Fruit fly (Drosophila melanogaster) whole organism, embryonic: ENCODE results near the gene CG13360.

ENCODE experiments used
- Atf6 ChIP-seq: fragments of 200-800 bp; sonication (Bioruptor generic); IDR thresholded peaks from 2 replicates; pipeline ENCODE4 v1.3.6; 2022; ENCODE audit warnings: missing biosample characterization, missing genetic modification characterization
- Bteb2 ChIP-seq: fragments of 200-800 bp; sonication (Bioruptor generic); optimal IDR thresholded peaks from 2 replicates; lab custom pipeline; 2016; ENCODE audit warnings: missing biosample characterization, missing genetic modification characterization
- CG11398 ChIP-seq: fragments of 200-800 bp; sonication (Bioruptor generic); optimal IDR thresholded peaks from 2 replicates; lab custom pipeline; 2016; ENCODE audit warnings: missing biosample characterization, missing genetic modification characterization
- CG12236 ChIP-seq: fragments of 200-800 bp; sonication (Bioruptor generic); optimal IDR thresholded peaks from 2 replicates; lab custom pipeline; 2016; ENCODE audit warnings: missing biosample characterization, missing genetic modification characterization
- CG1233 ChIP-seq: fragments of 200-800 bp; sonication (Bioruptor generic); optimal IDR thresholded peaks from 4 replicates; lab custom pipeline; 2018; ENCODE audit warnings: missing biosample characterization, mild to moderate bottlenecking, missing genetic modification characterization
- CG12744 ChIP-seq: fragments of 200-800 bp; sonication (Bioruptor generic); optimal IDR thresholded peaks from 2 replicates; lab custom pipeline; 2016; ENCODE audit warnings: missing biosample characterization, missing genetic modification characterization
- CG14441 ChIP-seq: fragments of 200-800 bp; sonication (Bioruptor generic); IDR thresholded peaks from 2 replicates; pipeline ENCODE4 v1.3.6; 2022; ENCODE audit warnings: missing biosample characterization, missing genetic modification characterization
- CG1603 ChIP-seq: fragments of 200-800 bp; sonication (Bioruptor generic); optimal IDR thresholded peaks from 2 replicates; lab custom pipeline; 2019; ENCODE audit warnings: missing biosample characterization, mild to moderate bottlenecking, missing genetic modification characterization, moderate library complexity
- CG16813 ChIP-seq: fragments of 200-800 bp; sonication (Bioruptor generic); IDR thresholded peaks from 3 replicates; pipeline ENCODE4 v1.3.6; 2022; ENCODE audit warnings: missing biosample characterization, missing genetic modification characterization; ENCODE audit not compliant: partially characterized antibody
- CG17328 ChIP-seq: fragments of 200-800 bp; sonication (Bioruptor generic); IDR thresholded peaks from 2 replicates; pipeline ENCODE4 v1.3.6; 2022; ENCODE audit warnings: missing biosample characterization, missing genetic modification characterization
- CG17385 ChIP-seq: fragments of 200-800 bp; sonication (Bioruptor generic); optimal IDR thresholded peaks from 3 replicates; lab custom pipeline; 2018; ENCODE audit warnings: missing biosample characterization, mild to moderate bottlenecking, missing genetic modification characterization
- CG18599 ChIP-seq: fragments of 200-800 bp; sonication (Bioruptor generic); optimal IDR thresholded peaks from 3 replicates; lab custom pipeline; 2017; ENCODE audit warnings: missing biosample characterization, missing genetic modification characterization, mild to moderate bottlenecking, moderate library complexity, missing genetic modification reagents
- CG30431 ChIP-seq: fragments of 200-800 bp; sonication (Bioruptor generic); optimal IDR thresholded peaks from 2 replicates; lab custom pipeline; 2017; ENCODE audit warnings: missing biosample characterization, missing genetic modification characterization
- CG31441 ChIP-seq: fragments of 200-800 bp; sonication (Bioruptor generic); IDR thresholded peaks from 2 replicates; pipeline ENCODE4 v1.3.6; 2022; ENCODE audit warnings: missing biosample characterization, missing genetic modification characterization
- CG4282 ChIP-seq: fragments of 200-800 bp; sonication (Bioruptor generic); optimal IDR thresholded peaks from 2 replicates; lab custom pipeline; 2016; ENCODE audit warnings: missing biosample characterization, missing genetic modification characterization
- CG4854 ChIP-seq: fragments of 200-800 bp; sonication (Bioruptor generic); optimal IDR thresholded peaks from 2 replicates; lab custom pipeline; 2016; ENCODE audit warnings: missing biosample characterization, missing genetic modification characterization, inconsistent platforms
- CG7963 ChIP-seq: fragments of 200-800 bp; sonication (Bioruptor generic); IDR thresholded peaks from 3 replicates; pipeline ENCODE4 v1.3.6; 2022; ENCODE audit warnings: missing biosample characterization, missing genetic modification characterization; ENCODE audit not compliant: partially characterized antibody
- CkIIα-i1 ChIP-seq: fragments of 200-800 bp; sonication (Bioruptor generic); IDR thresholded peaks from 2 replicates; pipeline ENCODE4 v1.3.6; 2022; ENCODE audit warnings: missing biosample characterization, missing genetic modification characterization
- Fer1 ChIP-seq: fragments of 200-800 bp; sonication (Bioruptor generic); optimal IDR thresholded peaks from 2 replicates; lab custom pipeline; 2017; ENCODE audit warnings: missing biosample characterization, mild to moderate bottlenecking, missing genetic modification characterization
- Fer2 ChIP-seq: fragments of 200-800 bp; sonication (Bioruptor generic); optimal IDR thresholded peaks from 2 replicates; lab custom pipeline; 2018; ENCODE audit warnings: missing biosample characterization, mild to moderate bottlenecking, missing genetic modification characterization, moderate library complexity
- Gsc ChIP-seq: fragments of 200-800 bp; sonication (Bioruptor generic); IDR thresholded peaks from 2 replicates; pipeline ENCODE4 v1.3.6; 2022; ENCODE audit warnings: missing biosample characterization, missing genetic modification characterization
- HHEX ChIP-seq: fragments of 200-800 bp; sonication (Bioruptor generic); optimal IDR thresholded peaks from 3 replicates; lab custom pipeline; 2017; ENCODE audit warnings: missing biosample characterization, mild to moderate bottlenecking, missing genetic modification characterization, missing genetic modification reagents
- Hr3 ChIP-seq: fragments of 200-800 bp; sonication (Bioruptor generic); optimal IDR thresholded peaks from 3 replicates; lab custom pipeline; 2016; ENCODE audit warnings: missing biosample characterization, missing genetic modification characterization
- Lhr ChIP-seq: fragments of 200-800 bp; sonication (Bioruptor generic); optimal IDR thresholded peaks from 3 replicates; lab custom pipeline; 2017; ENCODE audit warnings: mild to moderate bottlenecking, missing biosample characterization, missing genetic modification reagents, missing genetic modification characterization
- Lpt ChIP-seq: fragments of >200 bp; optimal IDR thresholded peaks from 2 replicates; lab custom pipeline; 2018; ENCODE audit warnings: missing biosample characterization, missing genetic modification characterization
- Mes4 ChIP-seq: fragments of 200-800 bp; sonication (Bioruptor generic); optimal IDR thresholded peaks from 2 replicates; lab custom pipeline; 2016; ENCODE audit warnings: missing biosample characterization, missing genetic modification characterization
- Opbp ChIP-seq: fragments of 200-800 bp; sonication (Bioruptor generic); IDR thresholded peaks from 3 replicates; pipeline ENCODE4 v1.3.6; 2022; ENCODE audit warnings: missing biosample characterization, missing genetic modification characterization; ENCODE audit not compliant: partially characterized antibody
- Optix ChIP-seq: fragments of 200-800 bp; sonication (Bioruptor generic); IDR thresholded peaks from 3 replicates; pipeline ENCODE4 v1.3.6; 2022; ENCODE audit warnings: missing biosample characterization, missing genetic modification characterization
- Ptx1 ChIP-seq: fragments of 200-800 bp; sonication (Bioruptor generic); IDR thresholded peaks from 2 replicates; pipeline ENCODE4 v1.3.6; 2022; ENCODE audit warnings: missing biosample characterization, missing genetic modification characterization
- Ravus ChIP-seq: fragments of 200-800 bp; sonication (Bioruptor generic); IDR thresholded peaks from 2 replicates; pipeline ENCODE4 v1.3.6; 2022; ENCODE audit warnings: missing biosample characterization, missing genetic modification characterization
- Six4 ChIP-seq: fragments of 200-800 bp; sonication (Bioruptor generic); optimal IDR thresholded peaks from 2 replicates; lab custom pipeline; 2016; ENCODE audit warnings: missing biosample characterization, missing genetic modification characterization
- Vsx1 ChIP-seq: fragments of 200-800 bp; sonication (Bioruptor generic); optimal IDR thresholded peaks from 2 replicates; lab custom pipeline; 2017; ENCODE audit warnings: missing biosample characterization, mild to moderate bottlenecking, missing genetic modification characterization, missing genetic modification reagents
- aop ChIP-seq: fragments of 200-800 bp; sonication (Bioruptor generic); IDR thresholded peaks from 2 replicates; pipeline ENCODE4 v1.3.6; 2022; ENCODE audit warnings: missing biosample characterization, missing genetic modification characterization
- bbx ChIP-seq: fragments of 200-800 bp; sonication (Bioruptor generic); IDR thresholded peaks from 2 replicates; pipeline ENCODE4 v1.3.6; 2022; ENCODE audit warnings: missing biosample characterization, missing genetic modification characterization; ENCODE audit not compliant: partially characterized antibody
- cad ChIP-seq: fragments of >200 bp; optimal IDR thresholded peaks from 2 replicates; lab custom pipeline; 2017; ENCODE audit warnings: missing biosample characterization, missing genetic modification characterization
- esg ChIP-seq: fragments of 200-800 bp; sonication (Bioruptor generic); conservative IDR thresholded peaks from 2 replicates; pipeline ENCODE4 v1.3.6; 2022; ENCODE audit warnings: missing biosample characterization, missing genetic modification characterization
- gcm ChIP-seq: fragments of 200-800 bp; sonication (Bioruptor generic); optimal IDR thresholded peaks from 2 replicates; lab custom pipeline; 2019; ENCODE audit warnings: missing biosample characterization, mild to moderate bottlenecking, missing genetic modification characterization, moderate library complexity
- gem ChIP-seq: fragments of 200-800 bp; sonication (Bioruptor generic); optimal IDR thresholded peaks from 2 replicates; lab custom pipeline; 2019; ENCODE audit warnings: missing biosample characterization, mild to moderate bottlenecking, missing genetic modification characterization, moderate library complexity
- gsb ChIP-seq: fragments of 200-800 bp; sonication (Bioruptor generic); IDR thresholded peaks from 2 replicates; pipeline ENCODE4 v1.3.6; 2022; ENCODE audit warnings: missing biosample characterization, missing genetic modification characterization
- gsb-n ChIP-seq: fragments of 200-800 bp; sonication (Bioruptor generic); optimal IDR thresholded peaks from 3 replicates; lab custom pipeline; 2018; ENCODE audit warnings: missing biosample characterization, mild to moderate bottlenecking, missing genetic modification characterization
- h ChIP-seq: fragments of >200 bp; optimal IDR thresholded peaks from 2 replicates; lab custom pipeline; 2017
- ind ChIP-seq: fragments of 200-800 bp; sonication (Bioruptor generic); optimal IDR thresholded peaks from 3 replicates; lab custom pipeline; 2016; ENCODE audit warnings: missing biosample characterization, missing genetic modification characterization
- kni ChIP-seq: fragments of 200-800 bp; sonication (Bioruptor generic); optimal IDR thresholded peaks from 3 replicates; lab custom pipeline; 2017; ENCODE audit warnings: mild to moderate bottlenecking, missing biosample characterization, missing genetic modification reagents, missing genetic modification characterization
- maf-S ChIP-seq: fragments of 200-800 bp; sonication (Bioruptor generic); optimal IDR thresholded peaks from 2 replicates; lab custom pipeline; 2016; ENCODE audit warnings: missing biosample characterization, missing genetic modification characterization
- p53 ChIP-seq: fragments of 200-800 bp; sonication (Bioruptor generic); optimal IDR thresholded peaks from 2 replicates; lab custom pipeline; 2016; ENCODE audit warnings: missing biosample characterization, missing genetic modification characterization
- pros ChIP-seq: fragments of 200-800 bp; sonication (Bioruptor generic); optimal IDR thresholded peaks from 3 replicates; lab custom pipeline; 2019; ENCODE audit warnings: missing biosample characterization, mild to moderate bottlenecking, missing genetic modification characterization, moderate library complexity
- pum ChIP-seq: fragments of 200-800 bp; sonication (Bioruptor generic); optimal IDR thresholded peaks from 2 replicates; lab custom pipeline; 2016; ENCODE audit warnings: missing biosample characterization, missing genetic modification characterization
- run ChIP-seq: fragments of 200-800 bp; sonication (Bioruptor generic); optimal IDR thresholded peaks from 3 replicates; lab custom pipeline; 2018; ENCODE audit warnings: missing biosample characterization, mild to moderate bottlenecking, missing genetic modification characterization
- tgo ChIP-seq: fragments of 200-800 bp; sonication (Bioruptor generic); IDR thresholded peaks from 3 replicates; pipeline ENCODE4 v1.3.6; 2022; ENCODE audit warnings: missing biosample characterization, missing genetic modification characterization
- z ChIP-seq: fragments of 200-800 bp; sonication (Bioruptor generic); IDR thresholded peaks from 3 replicates; pipeline ENCODE4 v1.3.6; 2022; ENCODE audit warnings: missing biosample characterization, missing genetic modification characterization
- zfh2 ChIP-seq: fragments of 200-800 bp; sonication (Bioruptor generic); optimal IDR thresholded peaks from 2 replicates; lab custom pipeline; 2016; ENCODE audit warnings: missing biosample characterization, missing genetic modification characterization

Gene CG13360

DNA sequence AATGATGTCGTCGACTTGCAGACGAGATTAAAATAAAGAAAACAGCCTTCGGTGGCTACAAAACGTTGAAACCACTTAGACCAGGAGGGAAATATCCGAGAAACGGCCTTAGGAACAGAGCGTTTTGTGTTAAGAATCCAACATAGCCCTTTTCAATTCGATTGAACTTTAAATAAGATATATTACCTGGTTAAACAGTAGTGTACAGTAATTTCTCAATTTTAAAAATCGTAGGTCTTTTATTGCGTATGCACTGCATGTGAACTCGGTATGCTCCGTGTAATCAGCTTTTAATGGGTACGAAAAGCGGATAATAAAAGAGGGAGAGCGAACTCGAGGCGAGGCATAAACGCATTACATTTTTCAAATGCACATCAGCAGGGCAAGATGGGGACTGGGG lies 48.1 kb upstream of the CG13360 start (continued):
- TF ChIP-seq CG1603, result peak; percentile 29
- no peak for TF ChIP-seq maf-S
- no peak for TF ChIP-seq CG4282 (GFP tag; lab: Kevin White, UChicago)
- peak; percentile 38 for TF ChIP-seq gem (tag; lab: Kevin White, UChicago)
- TF ChIP-seq esg (GFP tag; lab: Robert Waterston, UW), result no peak
- no peak for TF ChIP-seq Bteb2
- TF ChIP-seq Six4 (GFP tag; lab: Kevin White, UChicago), result no peak
- TF ChIP-seq CG18599, result no peak
- no peak for TF ChIP-seq CG14441 (GFP tag; lab: Robert Waterston, UW)
- TF ChIP-seq Mes4 (GFP tag; lab: Kevin White, UChicago), result no peak
- TF ChIP-seq tgo (GFP tag; lab: Robert Waterston, UW), result 0 out of 3 replicates have a peak, but pooled peaks have one; percentile 20
- TF ChIP-seq p53 (GFP tag; lab: Kevin White, UChicago), result no peak
- 0 out of 2 replicates have a peak, but pooled peaks have one; percentile 27 for TF ChIP-seq Ptx1
- no peak for TF ChIP-seq HHEX
- no peak for TF ChIP-seq pros (GFP tag; lab: Kevin White, UChicago)
- no peak for TF ChIP-seq aop
- TF ChIP-seq h (lab: Kevin White, UChicago), result no peak

DNA sequence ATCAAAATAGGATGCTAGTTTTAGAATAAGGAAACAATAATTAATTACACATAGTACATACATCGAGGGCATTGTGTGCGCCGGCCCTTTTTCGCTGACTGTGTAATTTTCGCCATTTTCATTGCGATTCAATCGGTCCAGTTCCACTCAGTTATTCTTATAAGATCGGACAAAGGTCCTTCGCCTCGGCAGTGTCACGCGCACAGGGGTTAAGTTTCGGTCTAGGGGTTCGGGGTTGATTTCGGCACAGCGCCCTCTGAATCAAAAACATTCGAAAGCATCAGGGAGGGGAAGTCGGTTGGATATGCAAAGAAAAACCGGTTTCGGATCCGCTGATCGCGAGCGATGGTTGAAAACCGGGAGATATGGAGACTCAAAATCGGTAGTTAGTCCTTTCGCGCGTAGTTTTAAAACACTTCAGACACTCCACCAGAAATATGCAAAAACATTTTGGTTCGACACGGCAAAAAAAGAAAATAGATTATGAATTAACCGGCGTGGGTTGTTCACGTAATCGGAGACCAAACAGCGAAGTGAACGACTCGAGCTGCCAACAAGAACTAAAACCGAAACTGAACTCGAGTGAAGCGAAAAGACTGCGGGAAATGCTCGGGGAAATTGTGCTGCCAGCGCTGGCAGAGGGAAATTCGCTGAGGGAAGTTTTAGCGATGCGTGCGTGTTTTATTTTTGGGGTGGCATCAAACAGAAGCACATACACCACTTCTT lies 46.2 kb upstream of the CG13360 start:
- TF ChIP-seq run (tag; lab: Kevin White, UChicago) (no peak), Ravus (GFP tag; lab: Robert Waterston, UW) (no peak), CG17385 (GFP tag; lab: Kevin White, UChicago) (no peak), CG11398 (GFP tag; lab: Kevin White, UChicago) (no peak), Vsx1 (GFP tag; lab: Kevin White, UChicago) (no peak), CG30431 (GFP tag; lab: Kevin White, UChicago) (no peak), gcm (GFP tag; lab: Kevin White, UChicago) (no peak), CG4854 (GFP tag; lab: Kevin White, UChicago) (no peak), CG12744 (GFP tag; lab: Kevin White, UChicago) (no peak), bbx (0 out of 2 replicates have a peak, but pooled peaks have one; percentile 14), Optix (no peak), Lpt (no peak), CG7963 (GFP tag; lab: Robert Waterston, UW) (no peak), Opbp (no peak), pum (GFP tag; lab: Kevin White, UChicago) (no peak), Atf6 (GFP tag; lab: Robert Waterston, UW) (no peak), gsb-n (tag; lab: Kevin White, UChicago) (no peak), cad (no peak), kni (GFP tag; lab: Kevin White, UChicago) (peak; percentile 20), Hr3 (GFP tag; lab: Kevin White, UChicago) (no peak), Fer2 (no peak), Lhr (GFP tag; lab: Kevin White, UChicago) (no peak), z (GFP tag; lab: Robert Waterston, UW) (peak; percentile 58; the same call in 1 of the 3 replicates), Fer1 (GFP tag; lab: Kevin White, UChicago) (no peak), ind (GFP tag; lab: Kevin White, UChicago) (no peak), zfh2 (no peak), CG12236 (no peak), CG1233 (GFP tag; lab: Kevin White, UChicago) (no peak), CG31441 (GFP tag; lab: Robert Waterston, UW) (no peak), Gsc (GFP tag; lab: Robert Waterston, UW) (no peak), gsb (GFP tag; lab: Robert Waterston, UW) (no peak), CG16813 (no peak), CG17328 (GFP tag; lab: Robert Waterston, UW) (no peak), CkIIα-i1 (GFP tag; lab: Robert Waterston, UW) (no peak)
